Worm (Caenorhabditis elegans) whole organism, L2 larva: Measurements from ENCODE around the gene T28H10.2.
A peak's percentile ranks its signal among the peaks of the same experiment; 100 is the strongest.

Source experiments
- C34F6.9 ChIP-seq: fragments of 150-350 bp; optimal IDR thresholded peaks from 2 replicates; lab custom pipeline; 2014; ENCODE audit warnings: missing biosample characterization, missing genetic modification characterization
- F13H6.1 ChIP-seq: sonication (generic microtip); optimal IDR thresholded peaks from 2 replicates; lab custom pipeline; 2016; ENCODE audit warnings: missing genetic modification characterization, missing compliant biosample characterization
- R02D3.7 ChIP-seq: fragments of 150-350 bp; optimal IDR thresholded peaks from 2 replicates; lab custom pipeline; 2014; ENCODE audit warnings: missing biosample characterization, missing genetic modification characterization
- Y55F3AM.14 ChIP-seq: fragments of 200-800 bp; sonication (Bioruptor generic); optimal IDR thresholded peaks from 2 replicates; lab custom pipeline; 2018; ENCODE audit warnings: mild to moderate bottlenecking, missing genetic modification characterization, missing compliant biosample characterization
- ZK546.5 ChIP-seq: sonication (generic microtip); optimal IDR thresholded peaks from 2 replicates; lab custom pipeline; 2017; ENCODE audit warnings: missing biosample characterization, missing genetic modification characterization
- alr-1 ChIP-seq: fragments of 150-350 bp; optimal IDR thresholded peaks from 2 replicates; lab custom pipeline; 2014; ENCODE audit warnings: missing biosample characterization, missing genetic modification characterization
- aly-2 ChIP-seq: fragments of 150-350 bp; optimal IDR thresholded peaks from 2 replicates; lab custom pipeline; 2014; ENCODE audit warnings: missing biosample characterization, missing genetic modification characterization
- ama-1 ChIP-seq: fragments of 150-350 bp; optimal IDR thresholded peaks from 2 replicates; lab custom pipeline; 2018; ENCODE audit warnings: inconsistent platforms
- blmp-1 ChIP-seq: sonication (generic microtip); optimal IDR thresholded peaks from 2 replicates; lab custom pipeline; 2017; ENCODE audit warnings: missing genetic modification characterization, mild to moderate bottlenecking, missing compliant biosample characterization, antibody characterized with exemption, moderate library complexity; ENCODE audit not compliant: insufficient read depth
- ceh-16 ChIP-seq: fragments of 150-350 bp; optimal IDR thresholded peaks from 2 replicates; lab custom pipeline; 2014; ENCODE audit warnings: missing biosample characterization, missing genetic modification characterization
- ceh-82 ChIP-seq: fragments of 150-350 bp; optimal IDR thresholded peaks from 2 replicates; lab custom pipeline; 2014; ENCODE audit warnings: missing biosample characterization, missing genetic modification characterization
- crh-2 ChIP-seq: sonication (generic microtip); optimal IDR thresholded peaks from 2 replicates; lab custom pipeline; 2017; ENCODE audit warnings: missing biosample characterization, missing genetic modification characterization
- dmd-4 ChIP-seq: sonication (generic microtip); optimal IDR thresholded peaks from 2 replicates; lab custom pipeline; 2017; ENCODE audit warnings: missing biosample characterization, missing genetic modification characterization
- egl-27 ChIP-seq: sonication (generic microtip); optimal IDR thresholded peaks from 3 replicates; lab custom pipeline; 2017; ENCODE audit warnings: missing biosample characterization, missing genetic modification reagents, missing genetic modification characterization
- elt-1 ChIP-seq: fragments of 150-350 bp; optimal IDR thresholded peaks from 2 replicates; lab custom pipeline; 2014; ENCODE audit warnings: missing biosample characterization, missing genetic modification characterization
- elt-3 ChIP-seq: sonication (generic microtip); optimal IDR thresholded peaks from 2 replicates; lab custom pipeline; 2017; ENCODE audit warnings: missing biosample characterization, missing genetic modification characterization
- fos-1 ChIP-seq: fragments of 150-350 bp; optimal IDR thresholded peaks from 2 replicates; lab custom pipeline; 2014; ENCODE audit warnings: missing biosample characterization, missing genetic modification characterization
- gmeb-1 ChIP-seq: fragments of 150-350 bp; optimal IDR thresholded peaks from 2 replicates; lab custom pipeline; 2014; ENCODE audit warnings: missing biosample characterization, missing genetic modification characterization
- lin-11 ChIP-seq: fragments of 150-350 bp; sonication (generic microtip); optimal IDR thresholded peaks from 2 replicates; lab custom pipeline; 2014; ENCODE audit warnings: missing biosample characterization, missing genetic modification characterization, inconsistent platforms, mixed read lengths
- lin-13 ChIP-seq: fragments of 150-350 bp; optimal IDR thresholded peaks from 2 replicates; lab custom pipeline; 2014; ENCODE audit warnings: missing biosample characterization, missing genetic modification reagents, missing genetic modification characterization
- lin-39 ChIP-seq: fragments of 150-350 bp; optimal IDR thresholded peaks from 2 replicates; lab custom pipeline; 2014; ENCODE audit warnings: missing biosample characterization, missing genetic modification reagents, missing genetic modification characterization
- lsy-2 ChIP-seq, 2 experiments: fragments of 150-350 bp in 1 of 2; sonication (generic microtip) in 1 of 2; optimal IDR thresholded peaks; 2 replicates each; lab custom pipeline; 2014 to 2017; ENCODE audit warnings: missing biosample characterization in 2 of 2, missing genetic modification characterization in 2 of 2
- mab-5 ChIP-seq: fragments of 150-350 bp; optimal IDR thresholded peaks from 2 replicates; lab custom pipeline; 2014; ENCODE audit warnings: missing biosample characterization, missing genetic modification characterization
- mbf-1 ChIP-seq: sonication (generic microtip); optimal IDR thresholded peaks from 2 replicates; lab custom pipeline; 2017; ENCODE audit warnings: missing biosample characterization, missing genetic modification characterization
- mdl-1 ChIP-seq, 2 experiments: fragments of 150-350 bp in 1 of 2; sonication (generic microtip) in 1 of 2; optimal IDR thresholded peaks; 2 replicates each; lab custom pipeline; 2017; ENCODE audit warnings: missing biosample characterization in 2 of 2, missing genetic modification characterization in 2 of 2
- nhr-10 ChIP-seq: sonication (generic microtip); optimal IDR thresholded peaks from 2 replicates; lab custom pipeline; 2017; ENCODE audit warnings: missing biosample characterization, missing genetic modification characterization
- nhr-11 ChIP-seq: fragments of 150-350 bp; optimal IDR thresholded peaks from 2 replicates; lab custom pipeline; 2014; ENCODE audit warnings: missing biosample characterization, missing genetic modification characterization
- nhr-12 ChIP-seq: fragments of 150-350 bp; optimal IDR thresholded peaks from 2 replicates; lab custom pipeline; 2014; ENCODE audit warnings: missing biosample characterization, missing genetic modification characterization
- nhr-129 ChIP-seq: fragments of 150-350 bp; optimal IDR thresholded peaks from 2 replicates; lab custom pipeline; 2014; ENCODE audit warnings: missing biosample characterization, missing genetic modification characterization
- nhr-21 ChIP-seq: fragments of 150-350 bp; optimal IDR thresholded peaks from 2 replicates; lab custom pipeline; 2014; ENCODE audit warnings: missing biosample characterization, missing genetic modification characterization
- nhr-23 ChIP-seq: fragments of 150-350 bp; optimal IDR thresholded peaks from 2 replicates; lab custom pipeline; 2014; ENCODE audit warnings: missing biosample characterization, missing genetic modification reagents, missing genetic modification characterization
- nhr-237 ChIP-seq: fragments of 150-350 bp; optimal IDR thresholded peaks from 2 replicates; lab custom pipeline; 2014; ENCODE audit warnings: missing biosample characterization, missing genetic modification characterization
- nhr-25 ChIP-seq: fragments of 150-350 bp; sonication (generic microtip); optimal IDR thresholded peaks from 3 replicates; lab custom pipeline; 2014; ENCODE audit warnings: missing biosample characterization, missing genetic modification characterization
- nhr-6 ChIP-seq: fragments of 150-350 bp; optimal IDR thresholded peaks from 2 replicates; lab custom pipeline; 2014; ENCODE audit warnings: missing biosample characterization, missing genetic modification characterization
- nhr-77 ChIP-seq: fragments of 150-350 bp; optimal IDR thresholded peaks from 2 replicates; lab custom pipeline; 2014; ENCODE audit warnings: missing biosample characterization, missing genetic modification characterization
- peb-1 ChIP-seq: fragments of 150-350 bp; optimal IDR thresholded peaks from 2 replicates; lab custom pipeline; 2014; ENCODE audit warnings: missing biosample characterization, missing genetic modification characterization
- sem-4 ChIP-seq: fragments of 150-350 bp; optimal IDR thresholded peaks from 2 replicates; lab custom pipeline; 2014; ENCODE audit warnings: missing biosample characterization, missing genetic modification reagents, missing genetic modification characterization
- skn-1 ChIP-seq: sonication (generic microtip); optimal IDR thresholded peaks from 2 replicates; lab custom pipeline; 2017; ENCODE audit warnings: missing biosample characterization, missing genetic modification characterization
- sma-3 ChIP-seq: sonication (generic microtip); optimal IDR thresholded peaks from 2 replicates; lab custom pipeline; 2016; ENCODE audit warnings: missing genetic modification reagents, missing genetic modification characterization, missing compliant biosample characterization
- sma-9 ChIP-seq, 2 experiments: fragments of 150-350 bp in 1 of 2; sonication (generic microtip) in 1 of 2; optimal IDR thresholded peaks; 2 replicates each; lab custom pipeline; 2014 to 2016; ENCODE audit warnings: missing genetic modification characterization in 2 of 2, mild to moderate bottlenecking in 1 of 2, missing biosample characterization in 1 of 2, missing compliant biosample characterization in 1 of 2, missing genetic modification reagents in 1 of 2, moderate library complexity in 1 of 2
- snpc-4 ChIP-seq: fragments of 150-350 bp; optimal IDR thresholded peaks from 2 replicates; lab custom pipeline; 2014; ENCODE audit warnings: missing biosample characterization, missing genetic modification characterization
- unc-39 ChIP-seq: fragments of 150-350 bp; optimal IDR thresholded peaks from 2 replicates; lab custom pipeline; 2014; ENCODE audit warnings: missing biosample characterization, missing genetic modification characterization
- unc-55 ChIP-seq: fragments of 150-350 bp; sonication (generic microtip); optimal IDR thresholded peaks from 3 replicates; lab custom pipeline; 2014; ENCODE audit warnings: missing biosample characterization, missing genetic modification reagents, missing genetic modification characterization
- unc-62 ChIP-seq: fragments of 150-350 bp; optimal IDR thresholded peaks from 2 replicates; lab custom pipeline; 2014; ENCODE audit warnings: missing biosample characterization, missing genetic modification reagents, missing genetic modification characterization
- zag-1 ChIP-seq: fragments of 150-350 bp; optimal IDR thresholded peaks from 2 replicates; lab custom pipeline; 2014; ENCODE audit warnings: missing biosample characterization, missing genetic modification characterization
- ztf-1 ChIP-seq: fragments of 200-800 bp; sonication (Bioruptor generic); conservative IDR thresholded peaks from 2 replicates; pipeline ENCODE4 v1.3.6; 2022; ENCODE audit warnings: missing genetic modification characterization, missing compliant biosample characterization
- ztf-11 ChIP-seq: sonication (generic microtip); optimal IDR thresholded peaks from 2 replicates; lab custom pipeline; 2017; ENCODE audit warnings: missing biosample characterization, missing genetic modification characterization
- ztf-4 ChIP-seq: fragments of 150-350 bp; optimal IDR thresholded peaks from 2 replicates; lab custom pipeline; 2014; ENCODE audit warnings: missing biosample characterization, missing genetic modification characterization

Gene T28H10.2

ce11 chrV:12466653-12467052, 46.1 kb downstream of the T28H10.2 start:
- TF ChIP-seq F13H6.1 (peak; percentile 7), sma-9 (GFP tag; optimal IDR thresholded peaks at IDR 0.05; lab: Kevin White, UChicago) (peak; percentile 45), sma-9 (tag; optimal IDR thresholded peaks at IDR 0.05; lab: Kevin White, UChicago) (no peak), nhr-237 (tag; lab: Kevin White, UChicago) (no peak)
- TF ChIP-seq, all 48 proteins: peak for 2

- TF ChIP-seq blmp-1 (tag; lab: Kevin White, UChicago) (peak; percentile 26), egl-27 (tag; lab: Kevin White, UChicago) (peak; percentile 79), nhr-11 (tag; lab: Kevin White, UChicago) (no peak), nhr-21 (peak; percentile 66), nhr-25 (tag; lab: Kevin White, UChicago) (peak; percentile 63), nhr-77 (tag; lab: Kevin White, UChicago) (no peak), skn-1 (tag; lab: Kevin White, UChicago) (no peak), ceh-82 (no peak), lsy-2 (tag; optimal IDR thresholded peaks at IDR 0.05; lab: Kevin White, UChicago) (peak; percentile 55 to 84), ama-1 (lab: Kevin White, UChicago) (no peak), nhr-23 (tag; lab: Kevin White, UChicago) (no peak), nhr-6 (no peak), gmeb-1 (peak; percentile 55), ztf-1 (no peak), lin-13 (GFP tag; lab: Kevin White, UChicago) (peak; percentile 64), nhr-129 (tag; lab: Kevin White, UChicago) (peak; percentile 86), R02D3.7 (no peak), F13H6.1 (peak; percentile 96), unc-39 (tag; lab: Kevin White, UChicago) (no peak), mab-5 (peak; percentile 21), sem-4 (peak; percentile 80), ceh-16 (no peak), sma-9 (GFP tag; optimal IDR thresholded peaks at IDR 0.05; lab: Kevin White, UChicago) (peak; percentile 95), sma-9 (tag; optimal IDR thresholded peaks at IDR 0.05; lab: Kevin White, UChicago) (peak; percentile 23), alr-1 (tag; lab: Kevin White, UChicago) (no peak), unc-62 (no peak), ztf-4 (peak; percentile 59), nhr-237 (tag; lab: Kevin White, UChicago) (no peak), peb-1 (no peak), crh-2 (tag; lab: Kevin White, UChicago) (peak; percentile 89), C34F6.9 (tag; lab: Kevin White, UChicago) (peak; percentile 96), nhr-12 (tag; lab: Kevin White, UChicago) (no peak), fos-1 (tag; lab: Kevin White, UChicago) (peak; percentile 20), ztf-11 (tag; lab: Kevin White, UChicago) (no peak), ZK546.5 (tag; lab: Kevin White, UChicago) (no peak), elt-1 (tag; lab: Kevin White, UChicago) (no peak), dmd-4 (tag; lab: Kevin White, UChicago) (no peak), zag-1 (peak; percentile 93), snpc-4 (tag; lab: Kevin White, UChicago) (peak; percentile 32), aly-2 (no peak), lin-11 (tag; lab: Kevin White, UChicago) (peak; percentile 63), nhr-10 (no peak), lin-39 (no peak), Y55F3AM.14 (GFP tag; lab: Kevin White, UChicago) (peak; percentile 73), elt-3 (tag; lab: Kevin White, UChicago) (no peak), unc-55 (peak; percentile 90), mdl-1 (tag; optimal IDR thresholded peaks at IDR 0.05; lab: Kevin White, UChicago) (peak in 1 of 2 experiments; percentile 67), mbf-1 (tag; lab: Kevin White, UChicago) (no peak), sma-3 (GFP tag; lab: Kevin White, UChicago) (peak; percentile 53)
These were observed 47.4 kb downstream of the T28H10.2 start for ce11 chrV:12465399-12465798.
